Worm (Caenorhabditis elegans) whole organism, midembryonic: ENCODE measurements around the gene xbx-3.

Experiments
- flt-1 ChIP-seq: fragments of 200-800 bp; sonication (Bioruptor generic); IDR thresholded peaks from 2 replicates; pipeline ENCODE4 v1.3.6; 2022; ENCODE audit warnings: missing genetic modification characterization, missing compliant biosample characterization
- ref-1 ChIP-seq: fragments of 200-800 bp; sonication (Bioruptor generic); conservative IDR thresholded peaks from 2 replicates; pipeline ENCODE4 v1.3.6; 2022; ENCODE audit warnings: missing genetic modification reagents, missing genetic modification characterization, missing compliant biosample characterization

DNA sequence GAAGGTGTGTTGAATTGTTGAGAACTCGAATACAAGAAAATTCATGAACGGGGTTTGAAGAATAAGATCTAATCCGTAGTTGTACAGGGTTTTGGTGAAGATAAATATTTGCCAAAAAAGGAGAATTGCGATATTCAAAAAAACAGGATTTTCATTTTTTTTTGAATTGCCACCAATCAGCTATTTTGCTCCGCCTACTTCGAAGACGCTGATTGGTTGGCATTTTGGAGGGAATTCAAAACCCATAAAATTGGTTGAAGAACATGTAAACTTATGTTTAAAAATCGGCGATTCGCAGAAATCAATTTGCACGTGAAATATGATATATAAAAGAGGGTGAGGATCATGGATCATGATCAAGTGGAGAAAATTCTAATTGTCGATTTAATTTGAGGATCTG lies 40.3 kb downstream of the xbx-3 start:
- TF ChIP-seq flt-1 (no peak), ref-1 (GFP tag; lab: Robert Waterston, UW) (no peak)
